Worm (Caenorhabditis elegans): Measurements from ENCODE around the gene M106.2.

M106.2 gene

DNA sequence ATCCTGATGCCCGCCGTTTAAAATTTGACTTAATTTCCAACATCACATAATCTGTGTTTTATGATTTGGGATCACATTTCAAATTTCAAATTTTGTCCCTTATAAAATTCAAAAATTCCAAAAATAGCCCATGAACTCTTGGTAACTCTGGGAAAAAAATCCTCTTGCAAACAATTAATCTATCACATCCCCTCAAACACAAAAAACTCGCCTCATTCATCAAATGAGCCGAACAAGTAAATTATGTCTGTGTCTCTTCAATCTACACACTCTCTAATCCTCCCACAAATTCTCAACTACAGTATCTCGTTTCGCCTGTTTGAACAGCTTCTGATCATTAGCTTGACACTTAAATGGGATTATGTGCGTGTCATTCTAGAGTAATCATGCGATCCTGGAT, 39.1 kb downstream of the M106.2 start, which contains the start of gene msrp-7:
msrp-7 (plus strand) TSS at position 301 of the 400 bp plus-strand sequence.
- no peak for TF ChIP-seq unc-62 (GFP tag; optimal IDR thresholded peaks at IDR 0.05)

DNA sequence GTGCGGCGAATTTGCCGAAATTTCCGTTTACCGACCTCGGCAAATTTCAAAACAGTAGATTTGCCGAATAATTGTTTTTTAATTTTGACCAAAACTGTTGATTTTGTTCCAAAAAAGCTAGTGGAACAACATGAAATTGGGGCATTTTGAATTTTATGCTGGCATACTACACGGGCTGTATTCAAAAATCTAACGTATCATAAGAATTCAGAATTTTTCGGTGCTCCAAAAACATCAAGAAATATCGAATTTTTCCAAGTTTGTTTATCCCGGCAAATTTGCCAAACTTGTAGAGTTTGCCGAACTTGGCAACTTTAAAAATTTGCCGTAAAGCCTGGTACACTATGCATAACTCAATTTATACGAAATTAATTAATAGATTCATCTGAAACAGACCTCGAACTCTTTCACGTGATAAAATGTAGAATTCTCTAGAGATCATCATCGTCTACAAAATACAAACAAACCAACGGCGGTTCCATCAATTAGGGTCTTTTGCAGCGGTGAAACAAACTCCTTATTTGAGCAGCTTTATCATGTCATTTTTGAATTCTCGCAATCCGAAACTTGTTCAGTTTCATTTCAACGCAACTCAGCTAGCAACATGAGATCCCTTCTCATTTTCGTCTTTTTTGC, 41.0 kb downstream of the M106.2 start, which contains the start of gene R06F6.14:
R06F6.14 (plus strand) TSS at position 586 of the 636 bp plus-strand sequence.
- TF ChIP-seq unc-62 (GFP tag; optimal IDR thresholded peaks at IDR 0.05): no peak

DNA sequence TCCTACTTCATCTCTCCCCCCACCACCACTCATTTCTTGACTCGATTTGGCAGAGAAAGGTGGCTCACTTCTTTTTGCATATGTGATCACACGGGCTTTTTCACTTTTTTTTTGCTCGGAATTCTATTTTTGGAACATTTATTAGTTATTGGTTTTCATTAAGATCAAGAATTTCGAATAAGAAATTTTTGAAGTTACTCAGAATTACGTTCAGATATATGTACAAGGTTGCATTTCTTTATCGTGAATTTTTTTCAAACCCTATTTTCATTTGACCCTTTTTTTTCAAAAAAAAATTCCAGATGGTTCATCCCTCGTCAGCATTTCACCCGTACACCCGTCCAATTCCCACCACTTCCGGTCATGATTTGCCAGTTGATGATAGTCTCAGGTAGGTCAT, 44.4 kb downstream of the M106.2 start, which contains the start of gene ceh-62:
ceh-62 (plus strand) TSS at position 301 of the 400 bp plus-strand sequence.
- TF ChIP-seq unc-62 (GFP tag; optimal IDR thresholded peaks at IDR 0.05): no peak

DNA sequence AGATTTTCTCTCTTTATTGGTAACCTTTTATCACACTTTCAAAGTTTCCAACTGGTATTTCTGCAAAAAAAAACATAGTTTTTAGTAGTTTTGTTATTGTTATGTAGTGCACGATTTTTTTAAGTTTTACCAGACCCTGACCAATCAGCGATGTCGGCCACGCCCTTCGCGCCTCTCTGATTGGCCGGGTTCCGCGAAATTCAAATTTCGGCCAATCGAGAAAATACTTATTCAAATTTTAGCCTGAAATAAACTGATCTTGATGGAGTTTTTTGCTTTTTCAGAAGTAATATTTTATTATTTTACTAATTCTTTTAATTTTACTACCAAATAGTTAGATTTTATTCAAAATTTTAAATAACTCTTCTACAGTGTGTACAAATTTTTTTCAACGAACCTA, 44.9 kb downstream of the M106.2 start:
- TF ChIP-seq unc-62 (GFP tag; optimal IDR thresholded peaks at IDR 0.05): no peak

DNA sequence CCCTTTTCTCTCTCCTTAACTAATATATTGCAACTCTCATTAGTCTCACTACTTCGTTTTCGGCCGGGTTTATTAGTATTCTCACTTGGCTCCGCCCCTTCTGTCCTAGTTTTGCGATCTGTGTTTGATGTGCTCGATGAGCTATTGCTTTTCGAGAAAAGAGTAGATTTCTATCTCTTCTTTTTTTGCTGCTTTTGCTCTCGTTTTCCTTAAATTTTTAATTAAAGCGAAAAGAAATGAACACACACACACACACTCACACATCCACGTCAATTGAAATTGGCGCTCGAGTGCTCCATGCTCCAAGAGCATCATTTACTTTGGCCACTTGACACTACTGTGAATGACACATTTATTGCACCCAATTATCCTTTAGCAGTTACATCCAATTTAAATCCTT, 45.4 kb downstream of the M106.2 start:
- no peak for TF ChIP-seq unc-62 (GFP tag; optimal IDR thresholded peaks at IDR 0.05)

DNA sequence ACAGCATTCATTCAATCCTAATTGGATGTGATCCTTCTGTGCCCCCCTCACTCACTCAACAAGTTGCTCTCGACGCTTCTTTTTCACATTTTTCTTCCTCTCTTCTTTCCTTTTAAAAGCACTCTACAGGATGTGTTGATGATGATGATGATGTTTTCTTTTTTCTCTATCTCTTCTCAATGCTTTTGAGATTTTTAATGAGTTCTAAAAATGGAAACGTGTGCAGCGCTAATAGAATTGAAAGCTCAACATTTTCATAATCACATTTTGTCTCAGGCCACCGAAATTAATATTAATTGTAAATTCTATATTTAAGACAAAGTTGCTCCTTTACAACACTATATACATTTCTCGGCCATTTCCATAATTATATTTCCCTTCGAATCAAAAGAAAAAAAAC, 49.6 kb downstream of the M106.2 start:
- no peak for TF ChIP-seq unc-62 (GFP tag; optimal IDR thresholded peaks at IDR 0.05)

DNA sequence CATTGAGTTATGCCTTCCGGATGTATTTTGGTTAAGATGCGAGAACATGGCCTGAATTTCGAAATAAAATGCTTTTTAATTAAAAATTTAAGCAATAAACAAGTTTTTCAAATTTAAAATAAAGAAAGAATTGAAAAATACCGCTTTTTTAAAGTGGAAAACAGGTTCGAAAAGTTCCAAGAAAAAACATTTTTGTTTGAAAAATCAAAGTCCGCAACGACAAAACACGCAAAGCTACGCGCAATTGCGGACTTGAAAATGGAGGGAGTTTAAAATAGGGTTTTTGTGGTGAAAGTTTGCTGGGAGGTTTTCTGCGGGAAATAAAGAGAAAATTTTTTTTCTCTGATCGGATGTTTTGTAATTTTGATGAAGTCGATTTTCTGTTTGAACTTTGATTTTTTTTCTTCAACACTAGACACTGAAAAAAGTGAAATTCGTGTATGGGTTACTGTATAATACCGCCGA, 51.3 kb downstream of the M106.2 start, which contains the start of gene npp-19:
npp-19 (minus strand) TSS at position 51 of the 465 bp plus-strand sequence.
- no peak for TF ChIP-seq unc-62 (GFP tag; optimal IDR thresholded peaks at IDR 0.05)

DNA sequence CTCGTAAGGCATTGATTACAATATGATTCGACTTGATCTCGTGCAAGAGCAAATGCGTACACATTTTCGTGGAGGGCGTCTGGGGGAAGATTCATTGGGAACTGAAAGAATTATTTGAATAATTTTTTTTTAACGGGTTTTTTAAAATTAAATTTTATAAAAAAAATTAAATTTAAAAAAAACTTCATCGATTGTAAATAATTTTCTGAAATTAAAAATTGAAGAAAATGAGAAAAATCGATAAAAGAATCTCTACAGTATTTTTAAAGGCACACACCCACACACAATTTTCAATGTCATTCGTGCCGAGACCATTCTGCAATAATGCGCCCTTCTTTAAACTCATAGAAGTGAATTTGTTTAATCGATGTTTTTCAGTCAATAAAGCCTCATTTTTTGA, 53.6 kb downstream of the M106.2 start, which contains the start of gene set-14:
set-14 (minus strand) TSS at position 101 of the 400 bp plus-strand sequence.
- no peak for TF ChIP-seq unc-62 (GFP tag; optimal IDR thresholded peaks at IDR 0.05)

Measured in whole organism, dauer.